Worm (Caenorhabditis elegans): ENCODE measurements around the gene Y54F10AL.1.

Gene Y54F10AL.1

ce11 chrIII:2487046-2487760 is at the start of gene Y54F10AL.1:
Gene Y54F10AL.1, plus strand, starts transcription at chrIII:2487710.
- TF ChIP-seq lsy-27 (tag; optimal IDR thresholded peaks at IDR 0.05; ENCODE audit: borderline replicate concordance, insufficient read depth) (no peak), ekl-4 (GFP tag; IDR thresholded peaks at IDR 0.05) (0 out of 2 replicates have a peak, but pooled peaks have one; percentile 40), F33H1.4 (GFP tag; IDR thresholded peaks at IDR 0.05) (peak; percentile 50), lsl-1 (GFP tag; optimal IDR thresholded peaks at IDR 0.05) (peak; percentile 23), madf-6 (GFP tag; IDR thresholded peaks at IDR 0.05) (peak; percentile 45; the same call in 1 of the 2 replicates), F10E7.11 (tag; optimal IDR thresholded peaks at IDR 0.05) (no peak), nhr-179 (tag; optimal IDR thresholded peaks at IDR 0.05) (no peak), mcd-1 (GFP tag; IDR thresholded peaks at IDR 0.05) (peak; percentile 35; the same call in 1 of the 2 replicates), attf-3 (GFP tag; conservative IDR thresholded peaks at IDR 0.05) (0 out of 2 replicates have a peak, but pooled peaks have one; percentile 36), snpc-4 (GFP tag; optimal IDR thresholded peaks at IDR 0.05) (no peak), snpc-4 (tag; optimal IDR thresholded peaks at IDR 0.05) (peak in 1 of 4 experiments; percentile 38), efl-1 (GFP tag; optimal IDR thresholded peaks at IDR 0.05) (peak; percentile 6)

- no peak for TF ChIP-seq Y95B8A.8 (GFP tag; IDR thresholded peaks at IDR 0.05)
- no peak for TF ChIP-seq ztf-3 (GFP tag; optimal IDR thresholded peaks at IDR 0.05)
- no peak for TF ChIP-seq chd-7 (tag; optimal IDR thresholded peaks at IDR 0.05)
- no peak for TF ChIP-seq fkh-3 (tag; optimal IDR thresholded peaks at IDR 0.05)
- no peak for TF ChIP-seq zfh-2 (GFP tag; conservative IDR thresholded peaks at IDR 0.05)
- no peak for TF ChIP-seq madf-8 (GFP tag; conservative IDR thresholded peaks at IDR 0.05)
- no peak for TF ChIP-seq C06A6.2 (GFP tag; conservative IDR thresholded peaks at IDR 0.05)
- no peak for TF ChIP-seq D2030.7 (GFP tag; IDR thresholded peaks at IDR 0.05)
- TF ChIP-seq nhr-80 (tag; optimal IDR thresholded peaks at IDR 0.05): no peak
- TF ChIP-seq sea-2 (GFP tag; IDR thresholded peaks at IDR 0.05): no peak
- no peak for TF ChIP-seq B0019.2 (GFP tag; conservative IDR thresholded peaks at IDR 0.05)
- no peak for TF ChIP-seq lsl-1 (GFP tag; optimal IDR thresholded peaks at IDR 0.05)
- no peak for TF ChIP-seq hlh-12 (tag; optimal IDR thresholded peaks at IDR 0.05)
- TF ChIP-seq lag-1 (GFP tag; IDR thresholded peaks at IDR 0.05): no peak
- no peak for TF ChIP-seq ceh-27 (GFP tag; optimal IDR thresholded peaks at IDR 0.05)
- TF ChIP-seq bed-2 (GFP tag; IDR thresholded peaks at IDR 0.05): no peak
Observed at ce11 chrIII:2438543-2438942, 49.0 kb upstream of the Y54F10AL.1 start, which contains the start of gene E02H9.13. Gene E02H9.13, minus strand, starts transcription at chrIII:2438741.

ce11 chrIII:2445574-2446259 is 41.8 kb upstream of the Y54F10AL.1 start, which contains the start of the genes E02H9.7 and klo-2:
Gene E02H9.7, minus strand, starts transcription at chrIII:2445674.
Gene klo-2, plus strand, starts transcription at chrIII:2446209.
- no peak for TF ChIP-seq Y67H2A.10 (GFP tag; conservative IDR thresholded peaks at IDR 0.05)
- no peak for TF ChIP-seq zim-3 (tag; optimal IDR thresholded peaks at IDR 0.05)
- peak; percentile 28 for TF ChIP-seq nhr-80 (tag; optimal IDR thresholded peaks at IDR 0.05)
- TF ChIP-seq hsf-1 (GFP tag; IDR thresholded peaks at IDR 0.05): no peak
- no peak for TF ChIP-seq nhr-120 (GFP tag; IDR thresholded peaks at IDR 0.05)
- TF ChIP-seq T07F8.4 (tag; optimal IDR thresholded peaks at IDR 0.05): no peak

- TF ChIP-seq hmg-1.2 (GFP tag; IDR thresholded peaks at IDR 0.05) (peak; percentile 23; the same call in 1 of the 2 replicates), nhr-80 (tag; optimal IDR thresholded peaks at IDR 0.05) (peak; percentile 81), hrde-1 (tag; optimal IDR thresholded peaks at IDR 0.05; ENCODE audit: borderline replicate concordance) (no peak), snpc-3.4 (tag; optimal IDR thresholded peaks at IDR 0.05) (no peak)
Observed at ce11 chrIII:2454757-2455306, 32.7 kb upstream of the Y54F10AL.1 start, which contains the start of gene nhr-121. Gene nhr-121, minus strand, starts transcription at chrIII:2454807.
